Fruit fly (Drosophila melanogaster) whole organism, prepupa: ENCODE measurements around the gene GlcAT-I.

ENCODE experiments used
- Blimp-1 ChIP-seq: fragments of 200-800 bp; sonication (Bioruptor generic); optimal IDR thresholded peaks from 3 replicates; lab custom pipeline; 2017; ENCODE audit warnings: missing biosample characterization, missing genetic modification characterization, mild to moderate bottlenecking, moderate library complexity, missing genetic modification reagents
- CG10631 ChIP-seq: fragments of 200-800 bp; sonication (Bioruptor generic); optimal IDR thresholded peaks from 2 replicates; lab custom pipeline; 2016; ENCODE audit warnings: missing biosample characterization, missing genetic modification characterization
- CG10669 ChIP-seq: fragments of 200-800 bp; sonication (Bioruptor generic); optimal IDR thresholded peaks from 3 replicates; lab custom pipeline; 2018; ENCODE audit warnings: missing biosample characterization, mild to moderate bottlenecking, missing genetic modification characterization, moderate library complexity
- CG11294 ChIP-seq: fragments of 200-800 bp; sonication (Bioruptor generic); IDR thresholded peaks from 2 replicates; pipeline ENCODE4 v1.3.6; 2022; ENCODE audit warnings: missing biosample characterization, missing genetic modification characterization
- CG11762 ChIP-seq: fragments of 200-800 bp; sonication (Bioruptor generic); optimal IDR thresholded peaks from 3 replicates; lab custom pipeline; 2016; ENCODE audit warnings: missing biosample characterization, missing genetic modification characterization; ENCODE audit not compliant: insufficient read depth
- CG11902 ChIP-seq: fragments of 200-800 bp; sonication (Bioruptor generic); optimal IDR thresholded peaks from 3 replicates; lab custom pipeline; 2016; ENCODE audit warnings: missing biosample characterization, missing genetic modification characterization
- CG15336 ChIP-seq: fragments of 200-800 bp; sonication (Bioruptor generic); IDR thresholded peaks from 2 replicates; pipeline ENCODE4 v1.3.6; 2022; ENCODE audit warnings: missing biosample characterization, missing genetic modification characterization
- CG16779 ChIP-seq: fragments of 200-800 bp; sonication (Bioruptor generic); optimal IDR thresholded peaks from 3 replicates; lab custom pipeline; 2017; ENCODE audit warnings: missing biosample characterization, mild to moderate bottlenecking, missing genetic modification characterization
- CG31627 ChIP-seq: fragments of 200-800 bp; sonication (Bioruptor generic); optimal IDR thresholded peaks from 3 replicates; lab custom pipeline; 2016; ENCODE audit warnings: missing biosample characterization, missing genetic modification characterization
- CG32006 ChIP-seq: fragments of 200-800 bp; sonication (Bioruptor generic); optimal IDR thresholded peaks from 3 replicates; lab custom pipeline; 2017; ENCODE audit warnings: missing biosample characterization, mild to moderate bottlenecking, missing genetic modification characterization
- CG34406 ChIP-seq: fragments of 200-800 bp; sonication (Bioruptor generic); optimal IDR thresholded peaks from 3 replicates; lab custom pipeline; 2016; ENCODE audit warnings: missing biosample characterization, missing genetic modification characterization
- CG3919 ChIP-seq: fragments of 200-800 bp; sonication (Bioruptor generic); optimal IDR thresholded peaks from 3 replicates; lab custom pipeline; 2016; ENCODE audit warnings: missing biosample characterization, missing genetic modification characterization
- CG4318 ChIP-seq: fragments of 200-800 bp; sonication (Bioruptor generic); optimal IDR thresholded peaks from 3 replicates; lab custom pipeline; 2017; ENCODE audit warnings: missing biosample characterization, mild to moderate bottlenecking, missing genetic modification characterization
- CG6163 ChIP-seq: fragments of 200-800 bp; sonication (Bioruptor generic); IDR thresholded peaks from 3 replicates; pipeline ENCODE4 v1.3.6; 2022; ENCODE audit warnings: missing biosample characterization, missing genetic modification characterization
- CG6276 ChIP-seq: fragments of 200-800 bp; sonication (Bioruptor generic); optimal IDR thresholded peaks from 2 replicates; lab custom pipeline; 2017; ENCODE audit warnings: missing biosample characterization, mild to moderate bottlenecking, missing genetic modification characterization
- CG6808 ChIP-seq: fragments of 200-800 bp; sonication (Bioruptor generic); optimal IDR thresholded peaks from 3 replicates; lab custom pipeline; 2017; ENCODE audit warnings: missing biosample characterization, missing genetic modification characterization, mild to moderate bottlenecking, moderate library complexity, missing genetic modification reagents
- CG6854 ChIP-seq: fragments of 200-800 bp; sonication (Bioruptor generic); optimal IDR thresholded peaks from 2 replicates; lab custom pipeline; 2017; ENCODE audit warnings: missing biosample characterization, mild to moderate bottlenecking, missing genetic modification characterization
- CG7368 ChIP-seq: fragments of 200-800 bp; sonication (Bioruptor generic); optimal IDR thresholded peaks from 3 replicates; lab custom pipeline; 2016; ENCODE audit warnings: missing biosample characterization, missing genetic modification characterization
- CG8632 ChIP-seq: fragments of 200-800 bp; sonication (Bioruptor generic); optimal IDR thresholded peaks from 3 replicates; lab custom pipeline; 2016; ENCODE audit warnings: missing biosample characterization, missing genetic modification characterization
- CG9139 ChIP-seq: fragments of 200-800 bp; sonication (Bioruptor generic); optimal IDR thresholded peaks from 3 replicates; lab custom pipeline; 2017; ENCODE audit warnings: missing biosample characterization, mild to moderate bottlenecking, missing genetic modification characterization
- Eip75B ChIP-seq: fragments of 200-800 bp; sonication (Bioruptor generic); optimal IDR thresholded peaks from 3 replicates; lab custom pipeline; 2016; ENCODE audit warnings: missing biosample characterization, missing genetic modification characterization
- Eip78C ChIP-seq: fragments of 200-800 bp; sonication (Bioruptor generic); peaks from one replicate; lab custom pipeline; 2016; ENCODE audit warnings: missing biosample characterization, missing genetic modification characterization
- Eip93F ChIP-seq: fragments of 200-800 bp; sonication (Bioruptor generic); optimal IDR thresholded peaks from 2 replicates; lab custom pipeline; 2016; ENCODE audit warnings: missing biosample characterization, mild to moderate bottlenecking, missing genetic modification characterization
- Ets21C ChIP-seq: fragments of 200-800 bp; sonication (Bioruptor generic); optimal IDR thresholded peaks from 3 replicates; lab custom pipeline; 2016; ENCODE audit warnings: missing biosample characterization, missing genetic modification characterization
- Gug ChIP-seq: fragments of 200-800 bp; sonication (Bioruptor generic); IDR thresholded peaks from 2 replicates; pipeline ENCODE4 v1.3.6; 2022; ENCODE audit warnings: missing biosample characterization, missing genetic modification characterization
- Hr38 ChIP-seq: sonication (Bioruptor generic); optimal IDR thresholded peaks from 2 replicates; lab custom pipeline; 2016; ENCODE audit warnings: missing biosample characterization, missing genetic modification characterization
- Hr39 ChIP-seq: fragments of 200-800 bp; sonication (Bioruptor generic); optimal IDR thresholded peaks from 2 replicates; lab custom pipeline; 2016; ENCODE audit warnings: missing biosample characterization, missing genetic modification characterization
- Hr4 ChIP-seq: fragments of 200-800 bp; sonication (Bioruptor generic); optimal IDR thresholded peaks from 3 replicates; lab custom pipeline; 2016; ENCODE audit warnings: missing biosample characterization, missing genetic modification characterization
- Lpt ChIP-seq: fragments of 200-800 bp; sonication (Bioruptor generic); optimal IDR thresholded peaks from 3 replicates; lab custom pipeline; 2016; ENCODE audit warnings: missing biosample characterization, missing genetic modification characterization
- OdsH ChIP-seq: fragments of 200-800 bp; sonication (Bioruptor generic); optimal IDR thresholded peaks from 3 replicates; lab custom pipeline; 2016; ENCODE audit warnings: missing biosample characterization, missing genetic modification characterization
- Smox ChIP-seq: fragments of 200-800 bp; sonication (Bioruptor generic); optimal IDR thresholded peaks from 3 replicates; lab custom pipeline; 2016; ENCODE audit warnings: missing biosample characterization, missing genetic modification characterization
- Sox14 ChIP-seq: fragments of 200-800 bp; sonication (Bioruptor generic); optimal IDR thresholded peaks from 3 replicates; lab custom pipeline; 2016; ENCODE audit warnings: missing biosample characterization, missing genetic modification characterization
- Sox15 ChIP-seq: fragments of 200-800 bp; sonication (Bioruptor generic); optimal IDR thresholded peaks from 3 replicates; lab custom pipeline; 2016; ENCODE audit warnings: missing biosample characterization, missing genetic modification characterization
- achi ChIP-seq: fragments of 200-800 bp; sonication (Bioruptor generic); optimal IDR thresholded peaks from 3 replicates; lab custom pipeline; 2016; ENCODE audit warnings: missing biosample characterization, missing genetic modification characterization
- acj6 ChIP-seq: fragments of 200-800 bp; sonication (Bioruptor generic); optimal IDR thresholded peaks from 3 replicates; lab custom pipeline; 2016; ENCODE audit warnings: missing biosample characterization, missing genetic modification characterization
- cyc ChIP-seq: fragments of 200-800 bp; sonication (Bioruptor generic); optimal IDR thresholded peaks from 3 replicates; lab custom pipeline; 2016; ENCODE audit warnings: missing biosample characterization, missing genetic modification characterization
- dac ChIP-seq: fragments of 200-800 bp; sonication (Bioruptor generic); optimal IDR thresholded peaks from 2 replicates; lab custom pipeline; 2017; ENCODE audit warnings: missing biosample characterization, mild to moderate bottlenecking, missing genetic modification characterization
- eg ChIP-seq: fragments of 200-800 bp; sonication (Bioruptor generic); IDR thresholded peaks from 3 replicates; pipeline ENCODE4 v1.3.6; 2022; ENCODE audit warnings: missing biosample characterization, missing genetic modification characterization
- esn ChIP-seq: fragments of 200-800 bp; sonication (Bioruptor generic); optimal IDR thresholded peaks from 2 replicates; lab custom pipeline; 2016; ENCODE audit warnings: missing biosample characterization, mild to moderate bottlenecking, missing genetic modification characterization, moderate library complexity
- fd59A ChIP-seq: fragments of 200-800 bp; sonication (Bioruptor generic); optimal IDR thresholded peaks from 2 replicates; lab custom pipeline; 2017; ENCODE audit warnings: missing biosample characterization, mild to moderate bottlenecking, missing genetic modification characterization, missing genetic modification reagents
- fd85E ChIP-seq: fragments of 200-800 bp; sonication (Bioruptor generic); optimal IDR thresholded peaks from 3 replicates; lab custom pipeline; 2016; ENCODE audit warnings: missing biosample characterization, missing genetic modification characterization
- fkh ChIP-seq: fragments of 200-800 bp; sonication (Bioruptor generic); optimal IDR thresholded peaks from 3 replicates; lab custom pipeline; 2017; ENCODE audit warnings: missing biosample characterization, mild to moderate bottlenecking, missing genetic modification characterization, moderate library complexity
- lz ChIP-seq: fragments of 200-800 bp; sonication (Bioruptor generic); optimal IDR thresholded peaks from 3 replicates; lab custom pipeline; 2016; ENCODE audit warnings: missing biosample characterization, missing genetic modification characterization
- pdm3 ChIP-seq: fragments of 200-800 bp; sonication (Bioruptor generic); optimal IDR thresholded peaks from 3 replicates; lab custom pipeline; 2016; ENCODE audit warnings: missing biosample characterization, missing genetic modification characterization
- salr ChIP-seq, 2 experiments: fragments of 200-800 bp; sonication (Bioruptor generic); optimal IDR thresholded peaks; 3 replicates each; lab custom pipeline; 2016 to 2018; ENCODE audit warnings: missing biosample characterization in 2 of 2, missing genetic modification characterization in 2 of 2, mild to moderate bottlenecking in 1 of 2
- spab ChIP-seq: fragments of 200-800 bp; sonication (Bioruptor generic); optimal IDR thresholded peaks from 2 replicates; lab custom pipeline; 2017; ENCODE audit warnings: missing biosample characterization, mild to moderate bottlenecking, missing genetic modification characterization, missing genetic modification reagents
- vri ChIP-seq: fragments of 200-800 bp; sonication (Bioruptor generic); optimal IDR thresholded peaks from 3 replicates; lab custom pipeline; 2016; ENCODE audit warnings: missing biosample characterization, mild to moderate bottlenecking, missing genetic modification characterization

The GlcAT-I gene

DNA sequence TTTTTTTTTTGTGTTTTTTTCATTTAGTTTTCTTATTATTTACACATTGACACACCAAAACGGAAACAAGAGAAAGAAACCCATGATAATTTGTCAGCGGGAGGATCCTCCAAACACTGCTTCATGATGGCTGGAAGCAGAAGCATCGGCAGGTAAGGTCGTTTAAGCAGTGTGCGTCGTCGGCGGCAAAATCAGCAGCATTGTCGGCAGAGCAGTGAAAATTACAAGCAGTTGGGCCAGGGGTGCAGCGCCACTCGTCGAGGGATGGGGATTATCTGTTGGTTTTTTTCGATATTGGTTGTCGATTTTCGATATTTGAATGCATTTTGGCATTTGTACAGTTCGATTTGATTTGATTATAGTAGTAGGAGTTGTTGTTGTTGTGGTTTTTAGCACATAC is 8.0 kb downstream of the GlcAT-I start:
- TF ChIP-seq Lpt (GFP tag; lab: Kevin White, UChicago): no peak
- TF ChIP-seq Smox (GFP tag; lab: Kevin White, UChicago): no peak
- no peak for TF ChIP-seq cyc (GFP tag; lab: Kevin White, UChicago)
- TF ChIP-seq fd85E (GFP tag; lab: Kevin White, UChicago): no peak
- TF ChIP-seq vri (GFP tag; lab: Kevin White, UChicago): no peak
- TF ChIP-seq CG9139 (GFP tag; lab: Kevin White, UChicago): no peak
- TF ChIP-seq dac (GFP tag; lab: Kevin White, UChicago): no peak
- TF ChIP-seq CG6808 (GFP tag; lab: Kevin White, UChicago): no peak
- TF ChIP-seq lz: no peak
- no peak for TF ChIP-seq CG10631
- TF ChIP-seq CG32006 (GFP tag; lab: Kevin White, UChicago): no peak
- TF ChIP-seq CG8632: no peak
- no peak for TF ChIP-seq fd59A (GFP tag; lab: Kevin White, UChicago)
- no peak for TF ChIP-seq Hr38 (GFP tag; lab: Kevin White, UChicago)
- TF ChIP-seq CG11762 (GFP tag; lab: Kevin White, UChicago): no peak
- no peak for TF ChIP-seq CG3919 (GFP tag; lab: Kevin White, UChicago)
- no peak for TF ChIP-seq CG6163 (GFP tag; lab: Robert Waterston, UW)
- no peak for TF ChIP-seq CG11902 (GFP tag; lab: Kevin White, UChicago)
- TF ChIP-seq fkh (GFP tag; lab: Kevin White, UChicago): no peak
- no peak for TF ChIP-seq pdm3

DNA sequence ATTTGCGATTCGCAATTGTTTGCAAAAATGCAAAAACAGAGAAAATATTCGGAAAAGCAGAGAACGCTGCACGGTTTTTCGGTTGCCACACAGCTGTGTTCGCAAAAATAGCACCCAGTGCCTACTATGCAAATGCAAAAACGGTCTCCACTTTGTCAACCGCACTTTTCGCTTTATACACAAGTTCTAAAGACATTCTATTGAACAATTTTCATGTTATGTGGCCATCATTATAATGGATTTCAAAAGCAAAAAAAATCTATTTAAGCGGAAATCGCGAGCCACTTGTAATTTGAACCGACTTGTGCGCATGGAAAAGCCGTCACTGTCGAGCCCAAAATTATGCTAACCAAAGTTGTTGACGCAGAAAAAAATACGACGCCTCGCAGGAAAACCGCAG is 20.0 kb downstream of the GlcAT-I start:
- TF ChIP-seq fd59A (GFP tag; lab: Kevin White, UChicago) (no peak), CG3919 (GFP tag; lab: Kevin White, UChicago) (peak; percentile 2), Eip75B (GFP tag; lab: Kevin White, UChicago) (no peak), achi (GFP tag; lab: Kevin White, UChicago) (peak; percentile 2), Sox15 (GFP tag; lab: Kevin White, UChicago) (no peak), CG32006 (GFP tag; lab: Kevin White, UChicago) (peak; percentile 60), lz (peak; percentile 27), CG16779 (tag; lab: Kevin White, UChicago) (no peak), Eip93F (GFP tag; lab: Kevin White, UChicago) (no peak), CG11902 (GFP tag; lab: Kevin White, UChicago) (no peak), OdsH (peak; percentile 38), eg (GFP tag; lab: Robert Waterston, UW) (peak; percentile 54), Ets21C (GFP tag; lab: Kevin White, UChicago) (peak; percentile 28), CG6163 (GFP tag; lab: Robert Waterston, UW) (no peak), salr (GFP tag; optimal IDR thresholded peaks at IDR 0.05; lab: Kevin White, UChicago) (no peak), CG31627 (GFP tag; lab: Kevin White, UChicago) (peak; percentile 45), CG6808 (GFP tag; lab: Kevin White, UChicago) (no peak), CG10669 (no peak), Sox14 (GFP tag; lab: Kevin White, UChicago) (no peak), CG34406 (GFP tag; lab: Kevin White, UChicago) (no peak), CG6276 (GFP tag; lab: Kevin White, UChicago) (peak; percentile 21), pdm3 (peak; percentile 42), CG10631 (no peak), esn (GFP tag; lab: Kevin White, UChicago) (peak; percentile 30), CG11762 (GFP tag; lab: Kevin White, UChicago) (no peak), Hr39 (GFP tag; lab: Kevin White, UChicago) (peak; percentile 47), CG11294 (GFP tag; lab: Robert Waterston, UW) (no peak; the same call in 1 of the 2 replicates), Hr4 (peak; percentile 59), dac (GFP tag; lab: Kevin White, UChicago) (peak; percentile 42), fd85E (GFP tag; lab: Kevin White, UChicago) (no peak), CG15336 (peak; percentile 67), CG8632 (no peak), Hr38 (GFP tag; lab: Kevin White, UChicago) (no peak), CG7368 (GFP tag; lab: Kevin White, UChicago) (no peak), acj6 (GFP tag; lab: Kevin White, UChicago) (peak; percentile 24), Lpt (GFP tag; lab: Kevin White, UChicago) (no peak), Blimp-1 (GFP tag; lab: Kevin White, UChicago) (no peak), fkh (GFP tag; lab: Kevin White, UChicago) (no peak), Smox (GFP tag; lab: Kevin White, UChicago) (peak; percentile 27), CG6854 (GFP tag; lab: Kevin White, UChicago) (no peak), CG9139 (GFP tag; lab: Kevin White, UChicago) (no peak), spab (GFP tag; lab: Kevin White, UChicago) (no peak), Eip78C (GFP tag; lab: Kevin White, UChicago) (peak; percentile 48), CG4318 (GFP tag; lab: Kevin White, UChicago) (peak; percentile 5), Gug (GFP tag; lab: Robert Waterston, UW) (no peak)
